Fruit fly (Drosophila melanogaster) whole organism, embryonic: Measurements from ENCODE around the gene RabX6.

ENCODE experiments used
- CG1024 ChIP-seq: fragments of 200-800 bp; sonication (Bioruptor generic); IDR thresholded peaks from 2 replicates; pipeline ENCODE4 v1.3.6; 2022; ENCODE audit warnings: missing biosample characterization, missing genetic modification characterization
- CG10321 ChIP-seq: fragments of 200-800 bp; sonication (Bioruptor generic); IDR thresholded peaks from 2 replicates; pipeline ENCODE4 v1.3.6; 2022; ENCODE audit warnings: missing biosample characterization, missing genetic modification characterization
- CG11456 ChIP-seq: fragments of 200-800 bp; sonication (Bioruptor generic); IDR thresholded peaks from 3 replicates; pipeline ENCODE4 v1.3.6; 2022; ENCODE audit warnings: missing biosample characterization, missing genetic modification characterization
- CG15011 ChIP-seq: fragments of 200-800 bp; sonication (Bioruptor generic); optimal IDR thresholded peaks from 3 replicates; lab custom pipeline; 2018; ENCODE audit warnings: missing biosample characterization, mild to moderate bottlenecking, missing genetic modification characterization
- CG1647 ChIP-seq: fragments of 200-800 bp; sonication (Bioruptor generic); optimal IDR thresholded peaks from 3 replicates; lab custom pipeline; 2016; ENCODE audit warnings: missing biosample characterization, missing genetic modification characterization
- CG16779 ChIP-seq: fragments of 200-800 bp; sonication (Bioruptor generic); IDR thresholded peaks from 2 replicates; pipeline ENCODE4 v1.3.6; 2022; ENCODE audit warnings: missing biosample characterization, missing genetic modification characterization
- CG16813 ChIP-seq: fragments of 200-800 bp; sonication (Bioruptor generic); IDR thresholded peaks from 3 replicates; pipeline ENCODE4 v1.3.6; 2022; ENCODE audit warnings: missing biosample characterization, missing genetic modification characterization; ENCODE audit not compliant: partially characterized antibody
- CG17912 ChIP-seq: fragments of 200-800 bp; sonication (Bioruptor generic); optimal IDR thresholded peaks from 2 replicates; lab custom pipeline; 2018; ENCODE audit warnings: missing biosample characterization, mild to moderate bottlenecking, missing genetic modification characterization
- CG2120 ChIP-seq: fragments of 200-800 bp; sonication (Bioruptor generic); optimal IDR thresholded peaks from 3 replicates; lab custom pipeline; 2016; ENCODE audit warnings: missing biosample characterization, missing genetic modification characterization
- CG31365 ChIP-seq: fragments of 200-800 bp; sonication (Bioruptor generic); optimal IDR thresholded peaks from 2 replicates; lab custom pipeline; 2018; ENCODE audit warnings: missing biosample characterization, mild to moderate bottlenecking, missing genetic modification characterization
- CG3995 ChIP-seq: fragments of 200-800 bp; sonication (Bioruptor generic); optimal IDR thresholded peaks from 3 replicates; lab custom pipeline; 2016; ENCODE audit warnings: missing biosample characterization, missing genetic modification characterization
- CG4730 ChIP-seq: fragments of 200-800 bp; sonication (Bioruptor generic); IDR thresholded peaks from 2 replicates; pipeline ENCODE4 v1.3.6; 2022; ENCODE audit warnings: missing biosample characterization, missing genetic modification characterization
- CG5953 ChIP-seq: fragments of 200-800 bp; sonication (Bioruptor generic); IDR thresholded peaks from 2 replicates; pipeline ENCODE4 v1.3.6; 2022; ENCODE audit warnings: missing biosample characterization, missing genetic modification characterization
- CG7271 ChIP-seq: fragments of 200-800 bp; sonication (Bioruptor generic); optimal IDR thresholded peaks from 2 replicates; lab custom pipeline; 2018; ENCODE audit warnings: missing biosample characterization, mild to moderate bottlenecking, missing genetic modification characterization, moderate library complexity
- Ets65A ChIP-seq: fragments of 200-800 bp; sonication (Bioruptor generic); peaks from one replicate; lab custom pipeline; 2016; ENCODE audit warnings: missing biosample characterization, missing genetic modification characterization
- Nf-YB ChIP-seq: fragments of 200-800 bp; sonication (Bioruptor generic); optimal IDR thresholded peaks from 3 replicates; lab custom pipeline; 2019; ENCODE audit warnings: missing biosample characterization, mild to moderate bottlenecking, missing genetic modification characterization, moderate library complexity
- ara ChIP-seq: fragments of 200-800 bp; sonication (Bioruptor generic); IDR thresholded peaks from 2 replicates; pipeline ENCODE4 v1.3.6; 2022; ENCODE audit warnings: missing biosample characterization, missing genetic modification characterization
- bigmax ChIP-seq: fragments of 200-800 bp; sonication (Bioruptor generic); optimal IDR thresholded peaks from 2 replicates; lab custom pipeline; 2018; ENCODE audit warnings: missing biosample characterization, mild to moderate bottlenecking, missing genetic modification characterization
- bsh ChIP-seq, 2 experiments: fragments of 200-800 bp; sonication (Bioruptor generic); optimal IDR thresholded peaks; 2 replicates each; lab custom pipeline; 2017 to 2018; ENCODE audit warnings: mild to moderate bottlenecking in 2 of 2, missing biosample characterization in 2 of 2, missing genetic modification characterization in 2 of 2, moderate library complexity in 1 of 2
- chm ChIP-seq: fragments of 200-800 bp; sonication (Bioruptor generic); IDR thresholded peaks from 2 replicates; pipeline ENCODE4 v1.3.6; 2022; ENCODE audit warnings: missing biosample characterization, missing genetic modification characterization
- corto ChIP-seq: fragments of 200-800 bp; sonication (Bioruptor generic); optimal IDR thresholded peaks from 2 replicates; lab custom pipeline; 2016; ENCODE audit warnings: missing biosample characterization, mild to moderate bottlenecking, missing genetic modification characterization, moderate library complexity
- dmrt11E ChIP-seq: fragments of 200-800 bp; sonication (Bioruptor generic); optimal IDR thresholded peaks from 3 replicates; lab custom pipeline; 2018; ENCODE audit warnings: missing biosample characterization, mild to moderate bottlenecking, missing genetic modification characterization, moderate library complexity
- en ChIP-seq: fragments of 200-800 bp; sonication (Bioruptor generic); optimal IDR thresholded peaks from 2 replicates; lab custom pipeline; 2016; ENCODE audit warnings: missing biosample characterization, missing genetic modification characterization
- fu2 ChIP-seq: fragments of 200-800 bp; sonication (Bioruptor generic); optimal IDR thresholded peaks from 2 replicates; lab custom pipeline; 2016; ENCODE audit warnings: missing biosample characterization, missing genetic modification characterization
- grau ChIP-seq: fragments of 200-800 bp; optimal IDR thresholded peaks from 3 replicates; lab custom pipeline; 2019; ENCODE audit warnings: missing biosample characterization, mild to moderate bottlenecking, missing genetic modification characterization, moderate library complexity
- ken ChIP-seq: fragments of 200-800 bp; sonication (Bioruptor generic); IDR thresholded peaks from 3 replicates; pipeline ENCODE4 v1.3.6; 2022; ENCODE audit warnings: missing biosample characterization, missing genetic modification characterization
- lbe ChIP-seq: fragments of 200-800 bp; sonication (Bioruptor generic); optimal IDR thresholded peaks from 2 replicates; lab custom pipeline; 2016; ENCODE audit warnings: missing biosample characterization, mild to moderate bottlenecking, missing genetic modification characterization
- lmd ChIP-seq: fragments of 200-800 bp; sonication (Bioruptor generic); IDR thresholded peaks from 2 replicates; pipeline ENCODE4 v1.3.6; 2022; ENCODE audit warnings: missing biosample characterization, missing genetic modification characterization
- p53 ChIP-seq: fragments of 200-800 bp; sonication (Bioruptor generic); optimal IDR thresholded peaks from 2 replicates; lab custom pipeline; 2016; ENCODE audit warnings: missing biosample characterization, missing genetic modification characterization
- pan ChIP-seq, 4 experiments: fragments of >200 bp in 3 of 4; fragments of 200-800 bp in 1 of 4; sonication (Bioruptor generic) in 1 of 4; optimal IDR thresholded peaks in 3 of 4; IDR thresholded peaks in 1 of 4; 2 replicates each; pipeline versions ENCODE4 v1.3.6 to Lab custom; 2017 to 2022; ENCODE audit warnings: missing biosample characterization in 2 of 4, missing genetic modification characterization in 2 of 4, mixed read lengths in 1 of 4
- sens ChIP-seq: fragments of 200-800 bp; sonication (Bioruptor generic); peaks from one replicate; lab custom pipeline; 2016; ENCODE audit warnings: missing biosample characterization, missing genetic modification characterization
- slp2 ChIP-seq: fragments of 200-800 bp; sonication (Bioruptor generic); optimal IDR thresholded peaks from 2 replicates; lab custom pipeline; 2016; ENCODE audit warnings: missing biosample characterization, missing genetic modification characterization
- sna ChIP-seq: fragments of 200-800 bp; sonication (Bioruptor generic); IDR thresholded peaks from 2 replicates; pipeline ENCODE4 v1.3.6; 2022; ENCODE audit warnings: missing biosample characterization, missing genetic modification characterization; ENCODE audit not compliant: partially characterized antibody
- toy ChIP-seq: fragments of 200-800 bp; sonication (Bioruptor generic); IDR thresholded peaks from 2 replicates; pipeline ENCODE4 v1.3.6; 2022; ENCODE audit warnings: missing biosample characterization, missing genetic modification characterization
- z ChIP-seq: fragments of 200-800 bp; sonication (Bioruptor generic); IDR thresholded peaks from 3 replicates; pipeline ENCODE4 v1.3.6; 2022; ENCODE audit warnings: missing biosample characterization, missing genetic modification characterization

RabX6 gene

dm6 chr3L:726486-727180, 36.3 kb downstream of the RabX6 start (continued):
- peak in 1 of 2 experiments; percentile 44 for TF ChIP-seq pan (optimal IDR thresholded peaks at IDR 0.05; lab: Kevin White, UChicago)
- no peak for TF ChIP-seq pan (GFP tag; optimal IDR thresholded peaks at IDR 0.05 in 1 of 2, IDR thresholded peaks at IDR 0.05 in 1 of 2)

- TF ChIP-seq slp2 (GFP tag; lab: Kevin White, UChicago) (no peak), toy (GFP tag; lab: Robert Waterston, UW) (no peak), CG5953 (GFP tag; lab: Robert Waterston, UW) (no peak), grau (tag; lab: Kevin White, UChicago) (peak; percentile 36), chm (GFP tag; lab: Robert Waterston, UW) (peak; percentile 34; the same call in 1 of the 2 replicates), z (GFP tag; lab: Robert Waterston, UW) (0 out of 3 replicates have a peak, but pooled peaks have one; percentile 29), CG17912 (GFP tag; lab: Kevin White, UChicago) (no peak), ara (0 out of 2 replicates have a peak, but pooled peaks have one; percentile 15), pan (optimal IDR thresholded peaks at IDR 0.05; lab: Kevin White, UChicago) (no peak), pan (GFP tag; optimal IDR thresholded peaks at IDR 0.05 in 1 of 2, IDR thresholded peaks at IDR 0.05 in 1 of 2) (no peak), sens (GFP tag; lab: Kevin White, UChicago) (peak; percentile 79), CG3995 (no peak), en (GFP tag; lab: Kevin White, UChicago) (no peak), sna (no peak), CG1024 (GFP tag; lab: Robert Waterston, UW) (no peak)
These were observed 36.9 kb downstream of the RabX6 start for dm6 chr3L:727190-727589.

dm6 chr3L:727874-728273, 37.6 kb downstream of the RabX6 start:
- TF ChIP-seq bigmax = no peak
- TF ChIP-seq p53 (GFP tag; lab: Kevin White, UChicago) = no peak
- TF ChIP-seq CG16813 = no peak
- TF ChIP-seq CG11456 (GFP tag; lab: Robert Waterston, UW) = no peak
- TF ChIP-seq CG1024 (GFP tag; lab: Robert Waterston, UW) = no peak
- TF ChIP-seq CG10321 (GFP tag; lab: Robert Waterston, UW) = no peak
- TF ChIP-seq CG16779 (GFP tag; lab: Robert Waterston, UW) = no peak
- TF ChIP-seq CG31365 (tag; lab: Kevin White, UChicago) = no peak
- TF ChIP-seq Ets65A = peak; percentile 70
- TF ChIP-seq lbe (GFP tag; lab: Kevin White, UChicago) = peak; percentile 85
- TF ChIP-seq bsh (GFP tag; optimal IDR thresholded peaks at IDR 0.05; lab: Kevin White, UChicago) = no peak
- no peak for TF ChIP-seq fu2 (GFP tag; lab: Kevin White, UChicago)
- no peak for TF ChIP-seq dmrt11E (tag; lab: Kevin White, UChicago)
- TF ChIP-seq CG2120 = no peak
- no peak for TF ChIP-seq CG17912 (GFP tag; lab: Kevin White, UChicago)
- TF ChIP-seq CG5953 (GFP tag; lab: Robert Waterston, UW) = no peak
- TF ChIP-seq lmd = no peak
- TF ChIP-seq corto (GFP tag; lab: Kevin White, UChicago) = peak; percentile 81
- no peak for TF ChIP-seq CG15011 (GFP tag; lab: Kevin White, UChicago)
- TF ChIP-seq ken (GFP tag; lab: Robert Waterston, UW) = no peak
- TF ChIP-seq Nf-YB = no peak
- TF ChIP-seq CG4730 (GFP tag; lab: Robert Waterston, UW) = no peak
- TF ChIP-seq CG7271 (tag; lab: Kevin White, UChicago) = no peak
- TF ChIP-seq CG1647 (GFP tag; lab: Kevin White, UChicago) = no peak
- TF ChIP-seq, all 482 proteins: peak for 3
